Worm (Caenorhabditis elegans) whole organism, L1 larva: Measurements from ENCODE around the gene R02D5.24.
A peak's percentile ranks its signal among the peaks of the same experiment; 100 is the strongest.

ENCODE experiments used
- C16A3.4 ChIP-seq: fragments of 150-350 bp; optimal IDR thresholded peaks from 2 replicates; lab custom pipeline; 2014; ENCODE audit warnings: missing biosample characterization, missing genetic modification characterization
- F16B12.6 ChIP-seq: fragments of 150-350 bp; optimal IDR thresholded peaks from 2 replicates; lab custom pipeline; 2014; ENCODE audit warnings: missing biosample characterization, missing genetic modification characterization
- aha-1 ChIP-seq: fragments of 150-350 bp; optimal IDR thresholded peaks from 2 replicates; lab custom pipeline; 2014; ENCODE audit warnings: missing biosample characterization, missing genetic modification characterization
- alr-1 ChIP-seq: fragments of 200-800 bp; sonication (Bioruptor generic); optimal IDR thresholded peaks from 2 replicates; lab custom pipeline; 2018; ENCODE audit warnings: borderline replicate concordance, mild to moderate bottlenecking, missing genetic modification characterization, missing compliant biosample characterization
- ama-1 ChIP-seq: fragments of 150-350 bp; optimal IDR thresholded peaks from 2 replicates; lab custom pipeline; 2014
- blmp-1 ChIP-seq: fragments of 150-350 bp; optimal IDR thresholded peaks from 2 replicates; lab custom pipeline; 2014; ENCODE audit warnings: missing biosample characterization, missing genetic modification characterization
- ceh-63 ChIP-seq: fragments of 200-800 bp; sonication (Bioruptor generic); optimal IDR thresholded peaks from 2 replicates; lab custom pipeline; 2018; ENCODE audit warnings: mild to moderate bottlenecking, missing genetic modification characterization, missing compliant biosample characterization
- ceh-8 ChIP-seq: fragments of 200-800 bp; sonication (Bioruptor generic); optimal IDR thresholded peaks from 2 replicates; lab custom pipeline; 2018; ENCODE audit warnings: mild to moderate bottlenecking, missing genetic modification characterization, moderate library complexity, missing compliant biosample characterization
- ces-1 ChIP-seq: fragments of 150-350 bp; optimal IDR thresholded peaks from 2 replicates; lab custom pipeline; 2014; ENCODE audit warnings: missing biosample characterization, missing genetic modification reagents, missing genetic modification characterization
- dpl-1 ChIP-seq, 3 experiments: fragments of 150-350 bp in 2 of 3; sonication (generic microtip) in 1 of 3; optimal IDR thresholded peaks; 2 replicates each; lab custom pipeline; 2014 to 2017; ENCODE audit warnings: missing biosample characterization in 3 of 3, missing genetic modification characterization in 3 of 3, missing genetic modification reagents in 3 of 3
- dsc-1 ChIP-seq: sonication (generic microtip); optimal IDR thresholded peaks from 2 replicates; lab custom pipeline; 2016; ENCODE audit warnings: mild to moderate bottlenecking, missing genetic modification characterization, missing compliant biosample characterization
- efl-1 ChIP-seq, 4 experiments: fragments of 150-350 bp; optimal IDR thresholded peaks in 3 of 4; peaks in 1 of 4; 1 replicate in 1 of 4; 2 replicates in 3 of 4; lab custom pipeline; 2014; ENCODE audit warnings: missing biosample characterization in 2 of 4, missing genetic modification characterization in 2 of 4, missing genetic modification reagents in 2 of 4
- egl-13 ChIP-seq: sonication (generic microtip); optimal IDR thresholded peaks from 2 replicates; lab custom pipeline; 2016; ENCODE audit warnings: missing genotype, missing genetic modification reagents, missing genetic modification characterization, missing compliant biosample characterization
- egl-27 ChIP-seq, 2 experiments: fragments of 150-350 bp in 1 of 2; sonication (generic microtip); optimal IDR thresholded peaks; 3 replicates each; lab custom pipeline; 2017 to 2018; ENCODE audit warnings: missing biosample characterization in 2 of 2, missing genetic modification characterization in 2 of 2, missing genetic modification reagents in 2 of 2
- elt-2 ChIP-seq: sonication (generic microtip); optimal IDR thresholded peaks from 2 replicates; lab custom pipeline; 2016; ENCODE audit warnings: missing genetic modification characterization, mild to moderate bottlenecking, inconsistent platforms, missing compliant biosample characterization, missing genetic modification reagents
- elt-3 ChIP-seq, 6 experiments: fragments of 150-350 bp in 1 of 6; sonication (generic microtip); optimal IDR thresholded peaks; 2 replicates each; lab custom pipeline; 2017 to 2018; ENCODE audit warnings: missing biosample characterization in 6 of 6, missing genetic modification characterization in 6 of 6, inconsistent platforms in 1 of 6
- grh-1 ChIP-seq: fragments of 200-800 bp; sonication (Bioruptor generic); IDR thresholded peaks from 2 replicates; pipeline ENCODE4 v1.3.6; 2022; ENCODE audit warnings: missing genetic modification reagents, missing genetic modification characterization, missing compliant biosample characterization
- hlh-17 ChIP-seq: fragments of 200-800 bp; sonication (Bioruptor generic); optimal IDR thresholded peaks from 2 replicates; lab custom pipeline; 2018; ENCODE audit warnings: missing genetic modification characterization, mild to moderate bottlenecking, missing compliant biosample characterization, moderate library complexity, borderline replicate concordance
- hpl-2 ChIP-seq: fragments of 150-350 bp; optimal IDR thresholded peaks from 2 replicates; lab custom pipeline; 2014; ENCODE audit warnings: missing biosample characterization, missing genetic modification reagents, missing genetic modification characterization
- irx-1 ChIP-seq: sonication (generic microtip); optimal IDR thresholded peaks from 2 replicates; lab custom pipeline; 2016; ENCODE audit warnings: missing genetic modification characterization, missing compliant biosample characterization
- isw-1 ChIP-seq: fragments of 200-800 bp; sonication (Bioruptor generic); IDR thresholded peaks from 2 replicates; pipeline ENCODE4 v1.3.6; 2022; ENCODE audit warnings: missing genetic modification characterization, missing compliant biosample characterization
- lin-14 ChIP-seq: fragments of 200-800 bp; sonication (Bioruptor generic); optimal IDR thresholded peaks from 2 replicates; lab custom pipeline; 2018; ENCODE audit warnings: mild to moderate bottlenecking, missing genetic modification characterization, moderate library complexity, missing compliant biosample characterization
- lin-15B ChIP-seq: fragments of 150-350 bp; sonication (generic microtip); optimal IDR thresholded peaks from 3 replicates; lab custom pipeline; 2014; ENCODE audit warnings: missing biosample characterization, missing genetic modification characterization
- lin-35 ChIP-seq, 2 experiments: fragments of 150-350 bp; optimal IDR thresholded peaks; 2 replicates each; lab custom pipeline; 2014; ENCODE audit warnings: missing biosample characterization in 2 of 2, missing genetic modification characterization in 2 of 2, missing genetic modification reagents in 2 of 2
- lir-3 ChIP-seq: sonication (generic microtip); optimal IDR thresholded peaks from 2 replicates; lab custom pipeline; 2016; ENCODE audit warnings: mild to moderate bottlenecking, missing genetic modification characterization, moderate library complexity, missing compliant biosample characterization; ENCODE audit not compliant: poor library complexity
- lsy-2 ChIP-seq, 2 experiments: fragments of 150-350 bp; optimal IDR thresholded peaks; 2 replicates each; lab custom pipeline; 2014; ENCODE audit warnings: missing biosample characterization in 2 of 2, missing genetic modification characterization in 2 of 2
- mep-1 ChIP-seq: fragments of 150-350 bp; optimal IDR thresholded peaks from 2 replicates; lab custom pipeline; 2014; ENCODE audit warnings: missing biosample characterization, missing genetic modification characterization
- nhr-12 ChIP-seq: sonication (generic microtip); optimal IDR thresholded peaks from 2 replicates; lab custom pipeline; 2017; ENCODE audit warnings: missing biosample characterization, missing genetic modification characterization
- nhr-20 ChIP-seq: sonication (generic microtip); optimal IDR thresholded peaks from 2 replicates; lab custom pipeline; 2016; ENCODE audit warnings: mild to moderate bottlenecking, missing genetic modification characterization, missing compliant biosample characterization
- nhr-47 ChIP-seq: sonication (generic microtip); optimal IDR thresholded peaks from 2 replicates; lab custom pipeline; 2016; ENCODE audit warnings: mild to moderate bottlenecking, missing genetic modification characterization, moderate library complexity, missing compliant biosample characterization
- nhr-76 ChIP-seq: sonication (generic microtip); optimal IDR thresholded peaks from 2 replicates; lab custom pipeline; 2017; ENCODE audit warnings: missing biosample characterization, missing genetic modification characterization
- rnt-1 ChIP-seq: sonication (generic microtip); optimal IDR thresholded peaks from 2 replicates; lab custom pipeline; 2016; ENCODE audit warnings: mild to moderate bottlenecking, missing genetic modification characterization, moderate library complexity, missing compliant biosample characterization
- snu-23 ChIP-seq: sonication (generic microtip); optimal IDR thresholded peaks from 2 replicates; lab custom pipeline; 2016; ENCODE audit warnings: missing genetic modification characterization, missing compliant biosample characterization
- tlp-1 ChIP-seq: fragments of 150-350 bp; optimal IDR thresholded peaks from 2 replicates; lab custom pipeline; 2014; ENCODE audit warnings: missing biosample characterization, missing genetic modification characterization
- unc-130 ChIP-seq: fragments of 150-350 bp; optimal IDR thresholded peaks from 2 replicates; lab custom pipeline; 2017; ENCODE audit warnings: missing biosample characterization, missing genetic modification characterization, inconsistent platforms
- unc-30 ChIP-seq: sonication (generic microtip); optimal IDR thresholded peaks from 2 replicates; lab custom pipeline; 2017; ENCODE audit warnings: missing biosample characterization, missing genetic modification characterization
- unc-62 ChIP-seq: fragments of 150-350 bp; optimal IDR thresholded peaks from 2 replicates; lab custom pipeline; 2014; ENCODE audit warnings: missing biosample characterization, missing genetic modification reagents, missing genetic modification characterization
- unc-86 ChIP-seq: sonication (generic microtip); optimal IDR thresholded peaks from 2 replicates; lab custom pipeline; 2016; ENCODE audit warnings: missing genetic modification characterization, missing compliant biosample characterization
- xbp-1 ChIP-seq: sonication (generic microtip); optimal IDR thresholded peaks from 2 replicates; lab custom pipeline; 2016; ENCODE audit warnings: missing genetic modification characterization, missing compliant biosample characterization
- zag-1 ChIP-seq: fragments of 150-350 bp; optimal IDR thresholded peaks from 2 replicates; lab custom pipeline; 2014; ENCODE audit warnings: missing biosample characterization, missing genetic modification characterization
- ztf-4 ChIP-seq: fragments of 150-350 bp; optimal IDR thresholded peaks from 2 replicates; lab custom pipeline; 2014; ENCODE audit warnings: missing biosample characterization, missing genetic modification characterization

The R02D5.24 gene

ce11 chrV:14501136-14501535 is at the start of gene R02D5.24:
TSS of gene R02D5.24 (plus strand) at chrV:14501340.
- TF ChIP-seq grh-1 (0 out of 2 replicates have a peak, but pooled peaks have one; percentile 7), egl-13 (tag; lab: Kevin White, UChicago) (no peak), aha-1 (tag; lab: Kevin White, UChicago) (no peak), nhr-47 (tag; lab: Kevin White, UChicago) (no peak), zag-1 (tag; lab: Kevin White, UChicago) (no peak), lin-15B (tag; lab: Kevin White, UChicago) (no peak), hlh-17 (GFP tag; lab: Kevin White, UChicago) (no peak), nhr-12 (tag; lab: Kevin White, UChicago) (no peak), blmp-1 (tag; lab: Kevin White, UChicago) (peak; percentile 30), mep-1 (tag; lab: Kevin White, UChicago) (peak; percentile 1), ceh-8 (no peak), unc-86 (tag; lab: Kevin White, UChicago) (no peak), ztf-4 (tag; lab: Kevin White, UChicago) (no peak), rnt-1 (tag; lab: Kevin White, UChicago) (no peak), irx-1 (tag; lab: Kevin White, UChicago) (no peak), F16B12.6 (tag; lab: Kevin White, UChicago) (no peak), snu-23 (no peak), nhr-76 (tag; lab: Kevin White, UChicago) (no peak), lin-14 (GFP tag; lab: Kevin White, UChicago) (peak; percentile 35), unc-30 (tag; lab: Kevin White, UChicago) (no peak)

- TF ChIP-seq dpl-1 (GFP tag; optimal IDR thresholded peaks at IDR 0.05; lab: Kevin White, UChicago) (peak; percentile 75 to 87 (median 82)), snu-23 (peak; percentile 4), unc-130 (tag; lab: Kevin White, UChicago) (peak; percentile 16), unc-86 (tag; lab: Kevin White, UChicago) (no peak), C16A3.4 (tag; lab: Kevin White, UChicago) (peak; percentile 23), unc-62 (GFP tag; lab: Kevin White, UChicago) (no peak), ces-1 (no peak), efl-1 (optimal IDR thresholded peaks at IDR 0.05; lab: Kevin White, UChicago) (peak; percentile 82 to 94), efl-1 (GFP tag; optimal IDR thresholded peaks at IDR 0.05 in 1 of 2; lab: Kevin White, UChicago) (peak; percentile 84 to 99), lsy-2 (tag; optimal IDR thresholded peaks at IDR 0.05; lab: Kevin White, UChicago) (peak in 1 of 2 experiments; percentile 49), nhr-20 (peak; percentile 13), xbp-1 (tag; lab: Kevin White, UChicago) (no peak), hpl-2 (GFP tag; lab: Kevin White, UChicago) (no peak), lin-35 (GFP tag; optimal IDR thresholded peaks at IDR 0.05; lab: Kevin White, UChicago) (peak; percentile 71 to 92)
These were observed 44.5 kb upstream of the R02D5.24 start, which contains the start of gene bmk-1 for ce11 chrV:14456626-14457025. TSS of gene bmk-1 (minus strand) at chrV:14456984.

ce11 chrV:14457070-14457469 is 44.1 kb upstream of the R02D5.24 start, which contains the start of gene coh-3:
TSS of gene coh-3 (plus strand) at chrV:14457422.
- TF ChIP-seq elt-3 (tag; optimal IDR thresholded peaks at IDR 0.05; lab: Kevin White, UChicago) (no peak), ama-1 (lab: Kevin White, UChicago) (no peak), unc-130 (tag; lab: Kevin White, UChicago) (no peak), nhr-76 (tag; lab: Kevin White, UChicago) (no peak), blmp-1 (tag; lab: Kevin White, UChicago) (no peak), mep-1 (tag; lab: Kevin White, UChicago) (no peak), dpl-1 (GFP tag; optimal IDR thresholded peaks at IDR 0.05; lab: Kevin White, UChicago) (no peak), isw-1 (GFP tag; lab: Robert Waterston, UW) (no peak), dsc-1 (no peak), alr-1 (tag; lab: Kevin White, UChicago) (no peak), lir-3 (no peak), tlp-1 (no peak), xbp-1 (tag; lab: Kevin White, UChicago) (no peak), ceh-63 (GFP tag; lab: Kevin White, UChicago) (no peak), egl-27 (tag; optimal IDR thresholded peaks at IDR 0.05; lab: Kevin White, UChicago) (no peak), unc-86 (tag; lab: Kevin White, UChicago) (no peak), elt-2 (tag; lab: Kevin White, UChicago) (no peak)
